Worm (Caenorhabditis elegans): ENCODE data around the gene dlst-1.

The dlst-1 gene

ce11 chrV:6702692-6703091, 6.2 kb downstream of the dlst-1 start, which contains the start of gene era-1:
Gene era-1, plus strand, starts transcription at chrV:6703057.
- TF ChIP-seq drap-1 (GFP tag; optimal IDR thresholded peaks at IDR 0.05) = no peak
- no peak for TF ChIP-seq nhr-237 (tag; optimal IDR thresholded peaks at IDR 0.05)
- TF ChIP-seq ces-1 (GFP tag; optimal IDR thresholded peaks at IDR 0.05) = no peak
- no peak for TF ChIP-seq zip-8 (tag; optimal IDR thresholded peaks at IDR 0.05)
- TF ChIP-seq ceh-83 (GFP tag; optimal IDR thresholded peaks at IDR 0.05) = no peak
- no peak for TF ChIP-seq snpc-4 (tag; optimal IDR thresholded peaks at IDR 0.05)
- no peak for TF ChIP-seq sem-2 (GFP tag; optimal IDR thresholded peaks at IDR 0.05)
- no peak for TF ChIP-seq ham-2 (GFP tag; optimal IDR thresholded peaks at IDR 0.05)
- TF ChIP-seq unc-39 (tag; optimal IDR thresholded peaks at IDR 0.05) = no peak
- no peak for TF ChIP-seq nhr-28 (tag; optimal IDR thresholded peaks at IDR 0.05)
- no peak for TF ChIP-seq bed-3 (GFP tag; optimal IDR thresholded peaks at IDR 0.05)
- no peak for TF ChIP-seq mep-1 (tag; optimal IDR thresholded peaks at IDR 0.05)
- no peak for TF ChIP-seq M03D4.4 (tag; optimal IDR thresholded peaks at IDR 0.05)
- TF ChIP-seq sptf-1 (tag; optimal IDR thresholded peaks at IDR 0.05) = no peak
- TF ChIP-seq elt-3 (tag; optimal IDR thresholded peaks at IDR 0.05) = no peak
- no peak for TF ChIP-seq lsy-2 (tag; optimal IDR thresholded peaks at IDR 0.05)

- peak; percentile 82 for TF ChIP-seq blmp-1 (tag; optimal IDR thresholded peaks at IDR 0.05)
- no peak for TF ChIP-seq unc-39 (tag; optimal IDR thresholded peaks at IDR 0.05)
Measured at ce11 chrV:6699833-6700232, 9.1 kb downstream of the dlst-1 start.

ce11 chrV:6699021-6699420, 9.9 kb downstream of the dlst-1 start:
- TF ChIP-seq mep-1 (tag; optimal IDR thresholded peaks at IDR 0.05) = no peak
- TF ChIP-seq tbx-8 (GFP tag; optimal IDR thresholded peaks at IDR 0.05) = no peak
- no peak for TF ChIP-seq lin-13 (tag; optimal IDR thresholded peaks at IDR 0.05)
- no peak for TF ChIP-seq sem-2 (GFP tag; optimal IDR thresholded peaks at IDR 0.05)

ce11 chrV:6697552-6697951, 11.3 kb downstream of the dlst-1 start, which contains the start of gene W02F12.2:
Gene W02F12.2, minus strand, starts transcription at chrV:6697652.
- TF ChIP-seq nhr-237 (tag; optimal IDR thresholded peaks at IDR 0.05) = no peak
- no peak for TF ChIP-seq M03D4.4 (tag; optimal IDR thresholded peaks at IDR 0.05)

ce11 chrV:6694668-6695067, 14.2 kb downstream of the dlst-1 start, which contains the start of gene W02F12.8:
Gene W02F12.8, minus strand, starts transcription at chrV:6694768.
- TF ChIP-seq drap-1 (GFP tag; optimal IDR thresholded peaks at IDR 0.05) = no peak
- no peak for TF ChIP-seq M03D4.4 (tag; optimal IDR thresholded peaks at IDR 0.05)
- no peak for TF ChIP-seq pha-4 (tag; optimal IDR thresholded peaks at IDR 0.05)
- TF ChIP-seq lsy-2 (tag; optimal IDR thresholded peaks at IDR 0.05) = no peak
- TF ChIP-seq unc-120 (tag; optimal IDR thresholded peaks at IDR 0.05; ENCODE audit: poor library complexity, severe bottlenecking) = no peak
- TF ChIP-seq hlh-1 (tag; optimal IDR thresholded peaks at IDR 0.05) = no peak
- no peak for TF ChIP-seq blmp-1 (tag; optimal IDR thresholded peaks at IDR 0.05)
- TF ChIP-seq mab-5 (tag; optimal IDR thresholded peaks at IDR 0.05) = no peak
- no peak for TF ChIP-seq nhr-2 (tag; optimal IDR thresholded peaks at IDR 0.05)
- no peak for TF ChIP-seq ztf-11 (tag; optimal IDR thresholded peaks at IDR 0.05)
- TF ChIP-seq ceh-39 (tag; optimal IDR thresholded peaks at IDR 0.05) = no peak
- TF ChIP-seq unc-39 (tag; optimal IDR thresholded peaks at IDR 0.05) = no peak
- TF ChIP-seq mls-2 (tag; optimal IDR thresholded peaks at IDR 0.05) = no peak
- TF ChIP-seq nhr-76 (tag; optimal IDR thresholded peaks at IDR 0.05) = no peak
- no peak for TF ChIP-seq ceh-43 (GFP tag; optimal IDR thresholded peaks at IDR 0.05)
- no peak for TF ChIP-seq sptf-1 (tag; optimal IDR thresholded peaks at IDR 0.05)
- TF ChIP-seq cnd-1 (tag; optimal IDR thresholded peaks at IDR 0.05) = no peak
- no peak for TF ChIP-seq elt-3 (tag; optimal IDR thresholded peaks at IDR 0.05)
- no peak for TF ChIP-seq nhr-237 (tag; optimal IDR thresholded peaks at IDR 0.05)
- no peak for TF ChIP-seq sem-2 (GFP tag; optimal IDR thresholded peaks at IDR 0.05)

ce11 chrV:6691813-6692351, 17.0 kb downstream of the dlst-1 start, which contains the start of gene mtl-1:
Gene mtl-1, minus strand, starts transcription at chrV:6691863.
- TF ChIP-seq ceh-43 (GFP tag; optimal IDR thresholded peaks at IDR 0.05) (no peak), lin-32 (GFP tag; optimal IDR thresholded peaks at IDR 0.05) (no peak), ces-1 (GFP tag; optimal IDR thresholded peaks at IDR 0.05) (no peak), bed-3 (GFP tag; optimal IDR thresholded peaks at IDR 0.05) (no peak), nhr-12 (tag; optimal IDR thresholded peaks at IDR 0.05) (no peak), unc-62 (GFP tag; optimal IDR thresholded peaks at IDR 0.05) (no peak), elt-1 (tag; optimal IDR thresholded peaks at IDR 0.05; ENCODE audit: borderline replicate concordance, insufficient read depth) (no peak), nhr-28 (tag; optimal IDR thresholded peaks at IDR 0.05) (no peak)

Measured in whole organism, mixed stage, embryonic.